Fruit fly (Drosophila melanogaster) whole organism, embryonic: ENCODE measurements around the gene kat-60L1.
A peak's percentile ranks its signal among the peaks of the same experiment; 100 is the strongest.

Experiments
- Ada2b ChIP-seq: fragments of 200-800 bp; sonication (Bioruptor generic); IDR thresholded peaks from 2 replicates; pipeline ENCODE4 v1.3.6; 2022; ENCODE audit warnings: missing biosample characterization, missing genetic modification characterization
- Adf1 ChIP-seq: fragments of 200-800 bp; sonication (Bioruptor generic); IDR thresholded peaks from 2 replicates; pipeline ENCODE4 v1.3.6; 2022; ENCODE audit warnings: missing biosample characterization, missing genetic modification characterization
- Awh ChIP-seq: fragments of 200-800 bp; sonication (Bioruptor generic); IDR thresholded peaks from 2 replicates; pipeline ENCODE4, ENCODE4 v1.3.6; 2022; ENCODE audit warnings: missing biosample characterization, missing genetic modification characterization
- C15 ChIP-seq: fragments of 200-800 bp; sonication (Bioruptor generic); IDR thresholded peaks from 3 replicates; pipeline ENCODE4 v1.3.6; 2022; ENCODE audit warnings: missing biosample characterization, missing genetic modification characterization
- CG13287 ChIP-seq: fragments of 200-800 bp; sonication (Bioruptor generic); IDR thresholded peaks from 2 replicates; pipeline ENCODE4 v1.3.6; 2022; ENCODE audit warnings: missing biosample characterization, missing genetic modification characterization; ENCODE audit not compliant: partially characterized antibody
- CG13775 ChIP-seq: fragments of 200-800 bp; sonication (Bioruptor generic); optimal IDR thresholded peaks from 3 replicates; lab custom pipeline; 2017; ENCODE audit warnings: missing biosample characterization, mild to moderate bottlenecking, missing genetic modification characterization
- CG15073 ChIP-seq: fragments of 200-800 bp; sonication (Bioruptor generic); optimal IDR thresholded peaks from 2 replicates; lab custom pipeline; 2016; ENCODE audit warnings: missing biosample characterization, missing genetic modification characterization
- CG15479 ChIP-seq: fragments of 200-800 bp; sonication (Bioruptor generic); optimal IDR thresholded peaks from 3 replicates; lab custom pipeline; 2019; ENCODE audit warnings: missing biosample characterization, mild to moderate bottlenecking, missing genetic modification characterization, moderate library complexity
- CG16813 ChIP-seq: fragments of 200-800 bp; sonication (Bioruptor generic); IDR thresholded peaks from 3 replicates; pipeline ENCODE4 v1.3.6; 2022; ENCODE audit warnings: missing biosample characterization, missing genetic modification characterization; ENCODE audit not compliant: partially characterized antibody
- CG17186 ChIP-seq: fragments of 200-800 bp; sonication (Bioruptor generic); optimal IDR thresholded peaks from 3 replicates; lab custom pipeline; 2017; ENCODE audit warnings: missing biosample characterization, missing genetic modification reagents, missing genetic modification characterization
- CG18619 ChIP-seq: fragments of 200-800 bp; sonication (Bioruptor generic); optimal IDR thresholded peaks from 3 replicates; lab custom pipeline; 2017; ENCODE audit warnings: missing biosample characterization, mild to moderate bottlenecking, missing genetic modification characterization
- CG30020 ChIP-seq: fragments of 200-800 bp; optimal IDR thresholded peaks from 2 replicates; lab custom pipeline; 2019; ENCODE audit warnings: missing biosample characterization, mild to moderate bottlenecking, missing genetic modification characterization, moderate library complexity
- CG30403 ChIP-seq: fragments of 200-800 bp; sonication (Bioruptor generic); optimal IDR thresholded peaks from 3 replicates; lab custom pipeline; 2016; ENCODE audit warnings: missing biosample characterization, missing genetic modification characterization
- CG32767 ChIP-seq: fragments of 200-800 bp; sonication (Bioruptor generic); IDR thresholded peaks from 2 replicates; pipeline ENCODE4 v1.3.6; 2022; ENCODE audit warnings: missing biosample characterization, missing genetic modification characterization
- CG33557 ChIP-seq: fragments of 200-800 bp; sonication (Bioruptor generic); optimal IDR thresholded peaks from 2 replicates; lab custom pipeline; 2019; ENCODE audit warnings: missing biosample characterization, mild to moderate bottlenecking, missing genetic modification characterization, moderate library complexity
- CG3407 ChIP-seq: fragments of 200-800 bp; sonication (Bioruptor generic); optimal IDR thresholded peaks from 2 replicates; lab custom pipeline; 2018; ENCODE audit warnings: missing biosample characterization, mild to moderate bottlenecking, missing genetic modification characterization
- CG3726 ChIP-seq: fragments of 200-800 bp; sonication (Bioruptor generic); IDR thresholded peaks from 3 replicates; pipeline ENCODE4, ENCODE4 v1.3.6; 2022; ENCODE audit warnings: missing biosample characterization, missing genetic modification characterization
- CG5180 ChIP-seq: fragments of 200-800 bp; sonication (Bioruptor generic); optimal IDR thresholded peaks from 3 replicates; lab custom pipeline; 2017; ENCODE audit warnings: missing biosample characterization, missing genetic modification characterization, mild to moderate bottlenecking, moderate library complexity, missing genetic modification reagents
- CG6654 ChIP-seq: fragments of 200-800 bp; sonication (Bioruptor generic); optimal IDR thresholded peaks from 2 replicates; lab custom pipeline; 2017; ENCODE audit warnings: missing biosample characterization, mild to moderate bottlenecking, missing genetic modification characterization
- CG7556 ChIP-seq: fragments of 200-800 bp; sonication (Bioruptor generic); optimal IDR thresholded peaks from 2 replicates; lab custom pipeline; 2017; ENCODE audit warnings: missing biosample characterization, mild to moderate bottlenecking, missing genetic modification characterization
- Dbx ChIP-seq: fragments of 200-800 bp; sonication (Bioruptor generic); IDR thresholded peaks from 3 replicates; pipeline ENCODE4 v1.3.6; 2022; ENCODE audit warnings: missing biosample characterization, missing genetic modification characterization
- Deaf1 ChIP-seq: fragments of 200-800 bp; optimal IDR thresholded peaks from 3 replicates; lab custom pipeline; 2019; ENCODE audit warnings: missing biosample characterization, mild to moderate bottlenecking, missing genetic modification characterization, moderate library complexity
- Doc2 ChIP-seq: fragments of 200-800 bp; sonication (Bioruptor generic); IDR thresholded peaks from 2 replicates; pipeline ENCODE4 v1.3.6; 2022; ENCODE audit warnings: missing biosample characterization, missing genetic modification characterization
- Dp ChIP-seq: fragments of 200-800 bp; sonication (Bioruptor generic); optimal IDR thresholded peaks from 2 replicates; lab custom pipeline; 2018; ENCODE audit warnings: missing biosample characterization, mild to moderate bottlenecking, missing genetic modification characterization, moderate library complexity
- E2f2 ChIP-seq: fragments of 200-800 bp; sonication (Bioruptor generic); IDR thresholded peaks from 2 replicates; pipeline ENCODE4 v1.3.6; 2022; ENCODE audit warnings: missing biosample characterization, missing genetic modification characterization
- H15 ChIP-seq: fragments of 200-800 bp; sonication (Bioruptor generic); IDR thresholded peaks from 3 replicates; pipeline ENCODE4 v1.3.6; 2022; ENCODE audit warnings: missing biosample characterization, missing genetic modification characterization
- H2.0 ChIP-seq: fragments of 200-800 bp; sonication (Bioruptor generic); IDR thresholded peaks from 2 replicates; pipeline ENCODE4 v1.3.6; 2022; ENCODE audit warnings: missing biosample characterization, missing genetic modification characterization
- HLH3B ChIP-seq: fragments of 200-800 bp; sonication (Bioruptor generic); IDR thresholded peaks from 2 replicates; pipeline ENCODE4 v1.3.6; 2022; ENCODE audit warnings: missing biosample characterization, missing genetic modification characterization
- HLH4C ChIP-seq: fragments of 200-800 bp; sonication (Bioruptor generic); IDR thresholded peaks from 3 replicates; pipeline ENCODE4 v1.3.6; 2022; ENCODE audit warnings: missing biosample characterization, missing genetic modification characterization; ENCODE audit not compliant: partially characterized antibody
- HmgZ ChIP-seq: fragments of 200-800 bp; sonication (Bioruptor generic); optimal IDR thresholded peaks from 2 replicates; lab custom pipeline; 2018; ENCODE audit warnings: missing biosample characterization, mild to moderate bottlenecking, missing genetic modification characterization
- MESR4 ChIP-seq: fragments of 200-800 bp; sonication (Bioruptor generic); optimal IDR thresholded peaks from 2 replicates; lab custom pipeline; 2018; ENCODE audit warnings: missing biosample characterization, mild to moderate bottlenecking, missing genetic modification characterization, moderate library complexity
- Opbp ChIP-seq: fragments of 200-800 bp; sonication (Bioruptor generic); IDR thresholded peaks from 3 replicates; pipeline ENCODE4 v1.3.6; 2022; ENCODE audit warnings: missing biosample characterization, missing genetic modification characterization; ENCODE audit not compliant: partially characterized antibody
- Ravus ChIP-seq: fragments of 200-800 bp; sonication (Bioruptor generic); IDR thresholded peaks from 2 replicates; pipeline ENCODE4 v1.3.6; 2022; ENCODE audit warnings: missing biosample characterization, missing genetic modification characterization
- Sin3A ChIP-seq: fragments of >200 bp; optimal IDR thresholded peaks from 2 replicates; lab custom pipeline; 2018
- Vsx1 ChIP-seq: fragments of 200-800 bp; sonication (Bioruptor generic); optimal IDR thresholded peaks from 2 replicates; lab custom pipeline; 2017; ENCODE audit warnings: missing biosample characterization, mild to moderate bottlenecking, missing genetic modification characterization, missing genetic modification reagents
- ase ChIP-seq: fragments of 200-800 bp; sonication (Bioruptor generic); IDR thresholded peaks from 3 replicates; pipeline ENCODE4 v1.3.6; 2022; ENCODE audit warnings: missing biosample characterization, missing genetic modification characterization
- crol ChIP-seq: fragments of 200-800 bp; sonication (Bioruptor generic); IDR thresholded peaks from 2 replicates; pipeline ENCODE4 v1.3.6; 2022; ENCODE audit warnings: missing biosample characterization, missing genetic modification characterization
- emc ChIP-seq: fragments of 200-800 bp; sonication (Bioruptor generic); optimal IDR thresholded peaks from 2 replicates; lab custom pipeline; 2016; ENCODE audit warnings: missing biosample characterization, missing genetic modification characterization
- gfzf ChIP-seq: fragments of 200-800 bp; sonication (Bioruptor generic); optimal IDR thresholded peaks from 2 replicates; lab custom pipeline; 2016; ENCODE audit warnings: missing biosample characterization, mild to moderate bottlenecking, missing genetic modification characterization, moderate library complexity
- grn ChIP-seq: fragments of 200-800 bp; sonication (Bioruptor generic); optimal IDR thresholded peaks from 3 replicates; lab custom pipeline; 2017; ENCODE audit warnings: missing biosample characterization, missing genetic modification characterization
- gt ChIP-seq: fragments of 200-800 bp; sonication (Bioruptor generic); IDR thresholded peaks from 2 replicates; pipeline ENCODE4 v1.3.6; 2022; ENCODE audit warnings: missing biosample characterization, missing genetic modification characterization
- hth ChIP-seq: fragments of >200 bp; optimal IDR thresholded peaks from 2 replicates; lab custom pipeline; 2017; ENCODE audit warnings: inconsistent platforms
- insv ChIP-seq, 2 experiments: fragments of 200-800 bp; sonication (Bioruptor generic); optimal IDR thresholded peaks; 3 replicates each; lab custom pipeline; 2016 to 2018; ENCODE audit warnings: missing biosample characterization in 2 of 2, missing genetic modification characterization in 2 of 2
- lola ChIP-seq, 3 experiments: fragments of >200 bp in 2 of 3; fragments of 200-800 bp in 1 of 3; sonication (Bioruptor generic) in 1 of 3; optimal IDR thresholded peaks; 2 replicates each; lab custom pipeline; 2017 to 2019; ENCODE audit warnings: missing biosample characterization in 3 of 3, missing genetic modification characterization in 3 of 3, mild to moderate bottlenecking in 1 of 3, moderate library complexity in 1 of 3
- mirr ChIP-seq: fragments of 200-800 bp; sonication (Bioruptor generic); optimal IDR thresholded peaks from 3 replicates; lab custom pipeline; 2018; ENCODE audit warnings: missing biosample characterization, mild to moderate bottlenecking, missing genetic modification characterization
- onecut ChIP-seq: fragments of 200-800 bp; sonication (Bioruptor generic); IDR thresholded peaks from 2 replicates; pipeline ENCODE4 v1.3.6; 2022; ENCODE audit warnings: missing biosample characterization, missing genetic modification characterization
- psq ChIP-seq: fragments of 200-800 bp; sonication (Bioruptor generic); optimal IDR thresholded peaks from 2 replicates; lab custom pipeline; 2017; ENCODE audit warnings: missing biosample characterization, missing genetic modification characterization
- tup ChIP-seq: fragments of 200-800 bp; sonication (Bioruptor generic); optimal IDR thresholded peaks from 2 replicates; lab custom pipeline; 2016; ENCODE audit warnings: missing biosample characterization, mild to moderate bottlenecking, missing genetic modification characterization, moderate library complexity
- vnd ChIP-seq: fragments of 200-800 bp; sonication (Bioruptor generic); IDR thresholded peaks from 3 replicates; pipeline ENCODE4 v1.3.6; 2022; ENCODE audit warnings: missing biosample characterization, missing genetic modification characterization; ENCODE audit not compliant: partially characterized antibody

kat-60L1 gene

dm6 chr3R:5778731-5779593 lies 2.6 kb upstream of the kat-60L1 start, which contains the start of gene jagn (continued):
- TF ChIP-seq CG5180 (GFP tag; lab: Kevin White, UChicago) = no peak
- TF ChIP-seq gt (GFP tag; lab: Robert Waterston, UW) = no peak
- peak; percentile 93 for TF ChIP-seq MESR4
- peak; percentile 39 for TF ChIP-seq Adf1 (GFP tag; lab: Robert Waterston, UW)
- TF ChIP-seq grn (GFP tag; lab: Kevin White, UChicago) = peak; percentile 1
- peak; percentile 31 for TF ChIP-seq psq
- peak; percentile 73 for TF ChIP-seq H2.0
- no peak for TF ChIP-seq CG32767 (GFP tag; lab: Robert Waterston, UW)
- TF ChIP-seq vnd (GFP tag; lab: Robert Waterston, UW) = peak; percentile 100
- peak; percentile 99 for TF ChIP-seq HLH4C (GFP tag; lab: Robert Waterston, UW)
- TF ChIP-seq CG6654 = no peak
- TF ChIP-seq CG3407 (GFP tag; lab: Kevin White, UChicago) = no peak
- TF ChIP-seq Dbx = peak; percentile 83
- no peak for TF ChIP-seq C15
- TF ChIP-seq gfzf (GFP tag; lab: Kevin White, UChicago) = peak; percentile 32
- no peak for TF ChIP-seq ase
- peak; percentile 100 for TF ChIP-seq Opbp (GFP tag; lab: Robert Waterston, UW)
- TF ChIP-seq Doc2 (GFP tag; lab: Robert Waterston, UW) = no peak
- TF ChIP-seq CG17186 (GFP tag; lab: Kevin White, UChicago) = peak; percentile 87
- TF ChIP-seq Dp (GFP tag; lab: Kevin White, UChicago) = peak; percentile 51
- 0 out of 2 replicates have a peak, but pooled peaks have one; percentile 29 for TF ChIP-seq Awh (GFP tag; lab: Robert Waterston, UW)
- peak; percentile 68 for TF ChIP-seq CG13775
- peak; percentile 80 for TF ChIP-seq CG15479
- TF ChIP-seq tup = peak; percentile 6
- TF ChIP-seq CG18619 (GFP tag; lab: Kevin White, UChicago) = peak; percentile 53
- peak; percentile 23 for TF ChIP-seq CG33557 (GFP tag; lab: Kevin White, UChicago)
- 0 out of 2 replicates have a peak, but pooled peaks have one; percentile 29 for TF ChIP-seq HLH3B (GFP tag; lab: Robert Waterston, UW)
- peak; percentile 24 for TF ChIP-seq emc (GFP tag; lab: Kevin White, UChicago)
- peak; percentile 41 for TF ChIP-seq CG30020 (tag; lab: Kevin White, UChicago)
- TF ChIP-seq onecut (GFP tag; lab: Robert Waterston, UW) = peak; percentile 83
- TF ChIP-seq CG15073 (GFP tag; lab: Kevin White, UChicago) = no peak
- no peak; the same call in 1 of the 2 replicates for TF ChIP-seq crol (GFP tag; lab: Robert Waterston, UW)
- TF ChIP-seq CG13287 (GFP tag; lab: Robert Waterston, UW) = peak; percentile 99
- peak; percentile 44; the same call in 1 of the 2 replicates for TF ChIP-seq E2f2
- TF ChIP-seq CG16813 (GFP tag; lab: Robert Waterston, UW) = peak; percentile 100
- TF ChIP-seq Sin3A (lab: Kevin White, UChicago) = peak; percentile 75
- TF ChIP-seq hth (lab: Kevin White, UChicago) = no peak
- peak; percentile 46 for TF ChIP-seq HmgZ (tag; lab: Kevin White, UChicago)
- peak; percentile 50; the same call in 1 of the 2 replicates for TF ChIP-seq Ada2b (GFP tag; lab: Robert Waterston, UW)
- no peak for TF ChIP-seq CG3726 (GFP tag; lab: Robert Waterston, UW)
- TF ChIP-seq CG7556 (GFP tag; lab: Kevin White, UChicago) = peak; percentile 2
- peak; percentile 17 for TF ChIP-seq Vsx1 (GFP tag; lab: Kevin White, UChicago)
- TF ChIP-seq lola (GFP tag; optimal IDR thresholded peaks at IDR 0.05; lab: Kevin White, UChicago) = peak in 1 of 3 experiments; percentile 33
- peak; percentile 41 for TF ChIP-seq Deaf1
- no peak for TF ChIP-seq Ravus
- no peak for TF ChIP-seq mirr (GFP tag; lab: Kevin White, UChicago)
- TF ChIP-seq insv (GFP tag; optimal IDR thresholded peaks at IDR 0.05; lab: Kevin White, UChicago) = peak in 1 of 2 experiments; percentile 86
- TF ChIP-seq CG30403 = peak; percentile 68
- peak; percentile 33; the same call in 1 of the 3 replicates for TF ChIP-seq H15 (GFP tag; lab: Robert Waterston, UW)
